Worm (Caenorhabditis elegans): ENCODE results near the gene nas-28.

The nas-28 gene

DNA sequence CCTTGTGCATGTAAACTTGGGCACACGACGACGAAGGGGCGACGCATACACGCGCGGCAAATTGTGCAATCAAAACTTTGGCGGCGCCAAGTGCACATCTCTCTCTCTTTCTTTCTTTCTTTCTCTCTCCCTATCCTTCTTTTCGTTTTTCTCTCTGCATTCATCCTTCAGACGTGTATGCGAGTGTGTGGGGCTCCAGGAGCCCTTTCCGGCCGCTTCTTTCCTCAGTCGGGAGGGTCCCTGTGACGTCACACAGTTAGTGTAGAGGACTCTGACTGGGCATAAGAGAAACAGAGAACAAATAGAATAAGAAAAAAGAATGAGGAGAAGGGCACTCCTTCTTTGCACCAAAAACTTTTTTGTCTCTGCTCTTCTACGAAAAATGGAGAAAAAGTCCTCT, 45.6 kb downstream of the nas-28 start:
- TF ChIP-seq ham-2 (GFP tag; optimal IDR thresholded peaks at IDR 0.05) = no peak
- peak; percentile 72 for TF ChIP-seq ces-1 (GFP tag; optimal IDR thresholded peaks at IDR 0.05)
- no peak for TF ChIP-seq unc-39 (tag; optimal IDR thresholded peaks at IDR 0.05)
- TF ChIP-seq nhr-2 (tag; optimal IDR thresholded peaks at IDR 0.05) = no peak
- TF ChIP-seq mls-2 (tag; optimal IDR thresholded peaks at IDR 0.05) = no peak
- no peak for TF ChIP-seq mab-5 (tag; optimal IDR thresholded peaks at IDR 0.05)
- TF ChIP-seq sem-2 (GFP tag; optimal IDR thresholded peaks at IDR 0.05) = no peak
- TF ChIP-seq flh-1 (GFP tag; optimal IDR thresholded peaks at IDR 0.05) = no peak
- TF ChIP-seq nhr-28 (tag; optimal IDR thresholded peaks at IDR 0.05) = no peak
- TF ChIP-seq ceh-83 (GFP tag; optimal IDR thresholded peaks at IDR 0.05) = no peak
- no peak for TF ChIP-seq blmp-1 (tag; optimal IDR thresholded peaks at IDR 0.05)
- TF ChIP-seq nhr-12 (tag; optimal IDR thresholded peaks at IDR 0.05) = no peak
- TF ChIP-seq sptf-1 (tag; optimal IDR thresholded peaks at IDR 0.05) = no peak
- no peak for TF ChIP-seq bed-3 (GFP tag; optimal IDR thresholded peaks at IDR 0.05)
- TF ChIP-seq lin-32 (GFP tag; optimal IDR thresholded peaks at IDR 0.05) = no peak
- no peak for TF ChIP-seq tbx-8 (GFP tag; optimal IDR thresholded peaks at IDR 0.05)
- TF ChIP-seq lin-13 (tag; optimal IDR thresholded peaks at IDR 0.05) = no peak
- no peak for TF ChIP-seq hlh-1 (tag; optimal IDR thresholded peaks at IDR 0.05)
- TF ChIP-seq mep-1 (tag; optimal IDR thresholded peaks at IDR 0.05) = peak; percentile 1
- peak; percentile 80 for TF ChIP-seq unc-120 (tag; optimal IDR thresholded peaks at IDR 0.05; ENCODE audit: poor library complexity, severe bottlenecking)
- no peak for TF ChIP-seq nhr-76 (tag; optimal IDR thresholded peaks at IDR 0.05)
- no peak for TF ChIP-seq ceh-39 (tag; optimal IDR thresholded peaks at IDR 0.05)

DNA sequence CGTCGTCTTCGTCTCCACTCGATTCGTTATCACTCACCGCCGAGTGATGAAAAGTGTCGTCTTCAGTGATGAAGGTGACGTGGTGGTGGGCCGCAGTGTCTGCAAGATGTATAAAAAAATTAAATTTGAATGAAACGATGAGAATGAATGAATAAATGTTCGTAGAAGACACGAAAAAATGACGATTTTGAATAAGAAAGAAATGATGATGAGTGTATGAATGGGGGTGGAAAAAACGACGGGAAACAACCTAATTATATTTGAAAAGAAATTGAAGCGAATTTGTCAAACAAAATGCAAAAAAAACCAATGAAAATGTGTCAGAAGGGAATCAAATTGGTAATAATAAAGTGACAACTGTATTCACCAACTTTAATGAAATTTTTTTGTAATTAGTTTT, 46.8 kb downstream of the nas-28 start, which contains the start of gene mvk-1:
mvk-1 (minus strand) TSS at position 101 of the 400 bp plus-strand sequence.
- TF ChIP-seq nhr-2 (tag; optimal IDR thresholded peaks at IDR 0.05) (no peak), tbx-8 (GFP tag; optimal IDR thresholded peaks at IDR 0.05) (no peak), flh-1 (GFP tag; optimal IDR thresholded peaks at IDR 0.05) (no peak), unc-120 (tag; optimal IDR thresholded peaks at IDR 0.05; ENCODE audit: poor library complexity, severe bottlenecking) (no peak), snpc-4 (tag; optimal IDR thresholded peaks at IDR 0.05) (no peak), pha-4 (tag; optimal IDR thresholded peaks at IDR 0.05) (no peak)

DNA sequence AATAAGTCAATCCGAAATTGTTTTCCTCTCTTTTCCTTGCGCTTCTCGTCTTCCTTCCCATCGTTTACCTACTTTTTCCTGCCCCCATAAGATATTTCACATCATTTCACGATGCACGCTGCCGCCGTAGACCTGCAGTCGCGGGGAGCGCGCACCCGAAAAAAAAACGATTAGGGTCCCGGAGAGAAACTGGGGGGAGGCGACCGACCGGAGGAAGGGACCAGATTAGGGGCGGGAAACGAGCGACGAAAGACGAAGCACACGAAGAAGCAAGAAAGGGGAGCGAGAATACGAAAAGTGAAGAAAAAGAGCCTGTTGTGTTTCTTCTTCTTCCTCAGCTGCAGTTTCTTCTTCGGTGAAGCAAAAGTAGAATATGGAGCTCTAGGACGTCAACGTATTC, 47.8 kb downstream of the nas-28 start:
- TF ChIP-seq zip-8 (tag; optimal IDR thresholded peaks at IDR 0.05) = no peak
- peak; percentile 31 for TF ChIP-seq ces-1 (GFP tag; optimal IDR thresholded peaks at IDR 0.05)

DNA sequence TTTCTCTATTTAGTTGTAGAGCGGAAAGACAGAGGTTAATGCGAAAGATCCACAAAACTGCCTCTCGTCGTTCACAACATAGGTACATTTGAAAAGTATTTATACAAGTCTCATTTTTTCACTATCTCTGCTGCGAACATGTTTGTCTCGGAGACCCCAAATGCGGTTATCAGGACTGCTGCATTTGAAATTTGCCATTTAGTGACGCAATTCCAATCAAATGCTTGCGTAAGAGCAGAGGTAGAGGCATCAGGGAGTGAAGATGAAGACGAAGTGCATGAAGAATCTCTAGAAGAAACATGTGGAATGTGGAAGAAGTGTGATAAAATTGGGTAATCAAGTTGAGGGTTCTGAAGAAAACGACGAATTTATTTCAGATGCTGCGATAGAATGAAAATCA, 48.9 kb downstream of the nas-28 start:
- TF ChIP-seq zip-8 (tag; optimal IDR thresholded peaks at IDR 0.05) (peak; percentile 92), ztf-11 (tag; optimal IDR thresholded peaks at IDR 0.05) (no peak), mab-5 (tag; optimal IDR thresholded peaks at IDR 0.05) (no peak), unc-62 (GFP tag; optimal IDR thresholded peaks at IDR 0.05) (no peak)

DNA sequence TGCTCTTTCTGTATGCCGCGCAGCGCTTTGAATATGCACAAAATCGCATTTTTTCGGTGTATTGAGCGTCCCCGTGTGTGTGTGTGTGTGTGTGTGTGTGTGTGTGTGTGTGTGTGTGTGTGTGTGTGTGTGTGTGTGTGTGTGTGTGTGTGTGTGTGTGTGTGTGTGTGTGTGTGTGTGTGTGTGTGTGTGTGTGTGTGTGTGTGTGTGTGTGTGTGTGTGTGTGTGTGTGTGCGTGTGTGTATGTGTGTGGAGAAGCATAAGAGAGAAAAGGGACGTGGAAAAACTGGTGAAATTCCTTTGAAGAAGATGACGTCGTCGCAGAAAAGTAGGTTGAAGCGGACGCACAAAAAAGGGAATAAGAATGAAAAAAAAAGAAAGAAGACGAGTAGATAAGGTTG, 49.6 kb downstream of the nas-28 start:
- peak; percentile 81 for TF ChIP-seq M03D4.4 (tag; optimal IDR thresholded peaks at IDR 0.05)
- TF ChIP-seq tbx-8 (GFP tag; optimal IDR thresholded peaks at IDR 0.05) = peak; percentile 32
- TF ChIP-seq lin-32 (GFP tag; optimal IDR thresholded peaks at IDR 0.05) = peak; percentile 56
- TF ChIP-seq cnd-1 (tag; optimal IDR thresholded peaks at IDR 0.05) = peak; percentile 83
- TF ChIP-seq ham-2 (GFP tag; optimal IDR thresholded peaks at IDR 0.05) = peak; percentile 9
- TF ChIP-seq flh-1 (GFP tag; optimal IDR thresholded peaks at IDR 0.05) = peak; percentile 23
- peak; percentile 26 for TF ChIP-seq bed-3 (GFP tag; optimal IDR thresholded peaks at IDR 0.05)
- peak; percentile 70 for TF ChIP-seq mls-2 (tag; optimal IDR thresholded peaks at IDR 0.05)
- peak; percentile 63 for TF ChIP-seq sem-2 (GFP tag; optimal IDR thresholded peaks at IDR 0.05)
- peak; percentile 53 for TF ChIP-seq ceh-43 (GFP tag; optimal IDR thresholded peaks at IDR 0.05)
- TF ChIP-seq drap-1 (GFP tag; optimal IDR thresholded peaks at IDR 0.05) = peak; percentile 77
- peak; percentile 26 for TF ChIP-seq ceh-83 (GFP tag; optimal IDR thresholded peaks at IDR 0.05)
- peak; percentile 88 for TF ChIP-seq sptf-1 (tag; optimal IDR thresholded peaks at IDR 0.05)

DNA sequence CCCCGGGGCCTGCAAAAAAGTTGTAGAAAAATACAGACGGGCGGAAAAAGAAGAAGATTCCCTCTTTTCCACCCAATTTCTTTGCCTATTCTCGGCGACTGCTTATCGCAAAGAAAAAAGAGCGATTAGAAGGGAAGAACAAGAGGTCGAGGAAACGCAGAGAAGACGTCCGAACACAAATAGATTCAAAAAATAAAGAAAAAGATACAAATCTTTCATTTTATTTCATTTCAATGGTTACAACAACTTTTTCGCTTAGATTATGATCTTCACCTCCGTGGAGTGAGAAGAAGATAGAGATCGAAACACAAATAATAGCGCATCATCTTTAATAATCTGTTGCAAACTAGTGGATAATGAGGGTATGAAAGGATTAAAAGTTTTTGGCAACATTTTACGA, 51.0 kb downstream of the nas-28 start:
- no peak for TF ChIP-seq ceh-39 (tag; optimal IDR thresholded peaks at IDR 0.05)
- no peak for TF ChIP-seq flh-1 (GFP tag; optimal IDR thresholded peaks at IDR 0.05)
- TF ChIP-seq bed-3 (GFP tag; optimal IDR thresholded peaks at IDR 0.05) = no peak
- TF ChIP-seq ham-2 (GFP tag; optimal IDR thresholded peaks at IDR 0.05) = no peak
- no peak for TF ChIP-seq sptf-1 (tag; optimal IDR thresholded peaks at IDR 0.05)
- TF ChIP-seq elt-1 (tag; optimal IDR thresholded peaks at IDR 0.05; ENCODE audit: borderline replicate concordance, insufficient read depth) = peak; percentile 91

All from whole organism, mixed stage, embryonic.